Worm (Caenorhabditis elegans): ENCODE results near the gene sre-11.

Gene sre-11

ce11 chrV:7730488-7730887 is 46.7 kb upstream of the sre-11 start (continued):
- TF ChIP-seq him-1 (tag; optimal IDR thresholded peaks at IDR 0.05) (peak; percentile 28), nhr-179 (tag; optimal IDR thresholded peaks at IDR 0.05) (no peak), dpff-1 (tag; optimal IDR thresholded peaks at IDR 0.05) (no peak), let-526 (GFP tag; IDR thresholded peaks at IDR 0.05) (no peak), snpc-4 (GFP tag; optimal IDR thresholded peaks at IDR 0.05) (peak; percentile 27), snpc-4 (tag; optimal IDR thresholded peaks at IDR 0.05) (peak in 1 of 4 experiments; percentile 52), K12H6.12 (tag; optimal IDR thresholded peaks at IDR 0.05) (peak; percentile 49), ztf-28 (GFP tag; IDR thresholded peaks at IDR 0.05) (0 out of 2 replicates have a peak, but pooled peaks have one; percentile 24), rcor-1 (GFP tag; IDR thresholded peaks at IDR 0.05) (0 out of 2 replicates have a peak, but pooled peaks have one; percentile 30), B0261.1 (tag; optimal IDR thresholded peaks at IDR 0.05) (peak; percentile 76), cebp-1 (GFP tag; IDR thresholded peaks at IDR 0.05) (no peak), cebp-1 (tag; optimal IDR thresholded peaks at IDR 0.05) (peak; percentile 47), nhr-90 (tag; optimal IDR thresholded peaks at IDR 0.05) (peak; percentile 35), nhr-120 (GFP tag; IDR thresholded peaks at IDR 0.05) (no peak), rpc-1 (optimal IDR thresholded peaks at IDR 0.05) (peak; percentile 54), rpc-1 (tag; optimal IDR thresholded peaks at IDR 0.05) (peak; percentile 74), lin-35 (GFP tag; optimal IDR thresholded peaks at IDR 0.05) (no peak), hlh-26 (GFP tag; conservative IDR thresholded peaks at IDR 0.05) (no peak), athp-1 (tag; optimal IDR thresholded peaks at IDR 0.05) (no peak), hrde-1 (tag; optimal IDR thresholded peaks at IDR 0.05; ENCODE audit: borderline replicate concordance) (no peak), nfya-2 (GFP tag; IDR thresholded peaks at IDR 0.05) (no peak), atf-7 (tag; optimal IDR thresholded peaks at IDR 0.05) (no peak), akir-1 (GFP tag; optimal IDR thresholded peaks at IDR 0.05) (no peak), tlf-1 (GFP tag; optimal IDR thresholded peaks at IDR 0.05) (no peak), zfh-2 (GFP tag; conservative IDR thresholded peaks at IDR 0.05) (no peak), B0035.1 (tag; optimal IDR thresholded peaks at IDR 0.05) (no peak), sptf-2 (GFP tag; optimal IDR thresholded peaks at IDR 0.05) (no peak), mcd-1 (GFP tag; IDR thresholded peaks at IDR 0.05) (no peak), ceh-79 (tag; optimal IDR thresholded peaks at IDR 0.05) (no peak), sea-2 (GFP tag; IDR thresholded peaks at IDR 0.05) (no peak), ekl-4 (GFP tag; IDR thresholded peaks at IDR 0.05) (no peak), hsf-1 (GFP tag; IDR thresholded peaks at IDR 0.05) (peak; percentile 57; the same call in 1 of the 2 replicates), ccch-3 (GFP tag; optimal IDR thresholded peaks at IDR 0.05) (no peak), lin-54 (GFP tag; optimal IDR thresholded peaks at IDR 0.05) (peak; percentile 29), ztf-22 (GFP tag; optimal IDR thresholded peaks at IDR 0.05) (no peak), hmg-1.2 (GFP tag; IDR thresholded peaks at IDR 0.05) (peak; percentile 42; the same call in 1 of the 2 replicates), ceh-27 (GFP tag; optimal IDR thresholded peaks at IDR 0.05) (peak; percentile 22), sdz-38 (tag; optimal IDR thresholded peaks at IDR 0.05) (no peak), nfyb-1 (GFP tag; IDR thresholded peaks at IDR 0.05) (peak; percentile 53; the same call in 1 of the 2 replicates), Y95B8A.8 (GFP tag; IDR thresholded peaks at IDR 0.05) (no peak), Y79H2A.3 (GFP tag; conservative IDR thresholded peaks at IDR 0.05) (no peak), ztf-3 (GFP tag; optimal IDR thresholded peaks at IDR 0.05) (no peak), madf-10 (tag; optimal IDR thresholded peaks at IDR 0.05) (peak; percentile 0), D2030.7 (GFP tag; IDR thresholded peaks at IDR 0.05) (peak; percentile 46; the same call in 1 of the 2 replicates), egrh-3 (GFP tag; IDR thresholded peaks at IDR 0.05) (no peak), Y53F4B.3 (GFP tag; IDR thresholded peaks at IDR 0.05) (no peak), lin-26 (GFP tag; IDR thresholded peaks at IDR 0.05) (peak; percentile 52; the same call in 1 of the 2 replicates), tbp1 (GFP tag; optimal IDR thresholded peaks at IDR 0.05) (peak; percentile 86), xnd-1 (tag; optimal IDR thresholded peaks at IDR 0.05) (no peak), gei-17 (GFP tag; optimal IDR thresholded peaks at IDR 0.05) (no peak)
